Worm (Caenorhabditis elegans): ENCODE results near the gene Y37E11B.1.
A peak's percentile ranks its signal among the peaks of the same experiment; 100 is the strongest.

The Y37E11B.1 gene

ce11 chrIV:3618719-3619118 is 39.3 kb downstream of the Y37E11B.1 start:
- no peak for TF ChIP-seq sem-4 (tag; optimal IDR thresholded peaks at IDR 0.05)
- no peak for TF ChIP-seq lin-11 (tag; optimal IDR thresholded peaks at IDR 0.05)
- TF ChIP-seq Y55F3AM.14 (GFP tag; optimal IDR thresholded peaks at IDR 0.05), result no peak
- TF ChIP-seq alr-1 (tag; optimal IDR thresholded peaks at IDR 0.05), result no peak
- no peak for TF ChIP-seq elt-1 (tag; optimal IDR thresholded peaks at IDR 0.05)
- no peak for TF ChIP-seq mdl-1 (tag; optimal IDR thresholded peaks at IDR 0.05)
- TF ChIP-seq ama-1 (optimal IDR thresholded peaks at IDR 0.05), result no peak

- no peak for TF ChIP-seq F13H6.1 (tag; optimal IDR thresholded peaks at IDR 0.05)
- no peak for TF ChIP-seq egl-27 (tag; optimal IDR thresholded peaks at IDR 0.05)
- TF ChIP-seq mbf-1 (tag; optimal IDR thresholded peaks at IDR 0.05), result no peak
- no peak for TF ChIP-seq ZK546.5 (tag; optimal IDR thresholded peaks at IDR 0.05)
- no peak for TF ChIP-seq zag-1 (tag; optimal IDR thresholded peaks at IDR 0.05)
- TF ChIP-seq unc-62 (GFP tag; optimal IDR thresholded peaks at IDR 0.05), result no peak
- TF ChIP-seq nhr-6 (tag; optimal IDR thresholded peaks at IDR 0.05), result no peak
- TF ChIP-seq mdl-1 (tag; optimal IDR thresholded peaks at IDR 0.05), result no peak
- no peak for TF ChIP-seq unc-39 (tag; optimal IDR thresholded peaks at IDR 0.05)
- no peak for TF ChIP-seq lin-39 (tag; optimal IDR thresholded peaks at IDR 0.05)
- no peak for TF ChIP-seq lsy-2 (tag; optimal IDR thresholded peaks at IDR 0.05)
- no peak for TF ChIP-seq crh-2 (tag; optimal IDR thresholded peaks at IDR 0.05)
- no peak for TF ChIP-seq skn-1 (tag; optimal IDR thresholded peaks at IDR 0.05)
- TF ChIP-seq nhr-10 (tag; optimal IDR thresholded peaks at IDR 0.05), result no peak
- no peak for TF ChIP-seq C34F6.9 (tag; optimal IDR thresholded peaks at IDR 0.05)
- TF ChIP-seq ceh-82 (tag; optimal IDR thresholded peaks at IDR 0.05), result no peak
Observed at ce11 chrIV:3621805-3622355, 42.5 kb downstream of the Y37E11B.1 start.

ce11 chrIV:3624597-3624996 is 45.2 kb downstream of the Y37E11B.1 start, which contains the start of the genes cha-1 and unc-17:
Gene cha-1, minus strand, starts transcription at chrIV:3624697.
Gene unc-17, minus strand, starts transcription at chrIV:3624699.
- TF ChIP-seq sem-4 (tag; optimal IDR thresholded peaks at IDR 0.05) (no peak), nhr-6 (tag; optimal IDR thresholded peaks at IDR 0.05) (no peak), snpc-4 (tag; optimal IDR thresholded peaks at IDR 0.05) (no peak)

- peak; percentile 16 for TF ChIP-seq C34F6.9 (tag; optimal IDR thresholded peaks at IDR 0.05)
- no peak for TF ChIP-seq ama-1 (optimal IDR thresholded peaks at IDR 0.05)
Observed at ce11 chrIV:3626447-3626846, 47.0 kb downstream of the Y37E11B.1 start.

- TF ChIP-seq R02D3.7 (tag; optimal IDR thresholded peaks at IDR 0.05), result no peak
- no peak for TF ChIP-seq ceh-82 (tag; optimal IDR thresholded peaks at IDR 0.05)
- no peak for TF ChIP-seq ama-1 (optimal IDR thresholded peaks at IDR 0.05)
- TF ChIP-seq mab-5 (tag; optimal IDR thresholded peaks at IDR 0.05), result no peak
- TF ChIP-seq dmd-4 (tag; optimal IDR thresholded peaks at IDR 0.05), result no peak
- TF ChIP-seq elt-1 (tag; optimal IDR thresholded peaks at IDR 0.05), result no peak
- no peak for TF ChIP-seq skn-1 (tag; optimal IDR thresholded peaks at IDR 0.05)
- no peak for TF ChIP-seq F13H6.1 (tag; optimal IDR thresholded peaks at IDR 0.05)
- TF ChIP-seq mdl-1 (tag; optimal IDR thresholded peaks at IDR 0.05), result no peak
- TF ChIP-seq egl-27 (tag; optimal IDR thresholded peaks at IDR 0.05), result no peak
- no peak for TF ChIP-seq elt-3 (tag; optimal IDR thresholded peaks at IDR 0.05)
- TF ChIP-seq nhr-10 (tag; optimal IDR thresholded peaks at IDR 0.05), result no peak
- TF ChIP-seq snpc-4 (tag; optimal IDR thresholded peaks at IDR 0.05), result no peak
- TF ChIP-seq sem-4 (tag; optimal IDR thresholded peaks at IDR 0.05), result no peak
- TF ChIP-seq C34F6.9 (tag; optimal IDR thresholded peaks at IDR 0.05), result no peak
- TF ChIP-seq ztf-4 (tag; optimal IDR thresholded peaks at IDR 0.05), result no peak
- no peak for TF ChIP-seq mbf-1 (tag; optimal IDR thresholded peaks at IDR 0.05)
- no peak for TF ChIP-seq ZK546.5 (tag; optimal IDR thresholded peaks at IDR 0.05)
- TF ChIP-seq ztf-11 (tag; optimal IDR thresholded peaks at IDR 0.05), result no peak
- no peak for TF ChIP-seq nhr-21 (tag; optimal IDR thresholded peaks at IDR 0.05)
Observed at ce11 chrIV:3628896-3629641, 49.6 kb downstream of the Y37E11B.1 start.
